Fruit fly (Drosophila melanogaster) whole organism, prepupa: ENCODE measurements around the gene Dysb.

Experiments
- Blimp-1 ChIP-seq: fragments of 200-800 bp; sonication (Bioruptor generic); optimal IDR thresholded peaks from 3 replicates; lab custom pipeline; 2017; ENCODE audit warnings: missing biosample characterization, missing genetic modification characterization, mild to moderate bottlenecking, moderate library complexity, missing genetic modification reagents
- CG11294 ChIP-seq: fragments of 200-800 bp; sonication (Bioruptor generic); IDR thresholded peaks from 2 replicates; pipeline ENCODE4 v1.3.6; 2022; ENCODE audit warnings: missing biosample characterization, missing genetic modification characterization
- CG11902 ChIP-seq: fragments of 200-800 bp; sonication (Bioruptor generic); optimal IDR thresholded peaks from 3 replicates; lab custom pipeline; 2016; ENCODE audit warnings: missing biosample characterization, missing genetic modification characterization
- CG1621 ChIP-seq: fragments of 200-800 bp; sonication (Bioruptor generic); optimal IDR thresholded peaks from 3 replicates; lab custom pipeline; 2018; ENCODE audit warnings: missing biosample characterization, mild to moderate bottlenecking, missing genetic modification characterization
- CG16779 ChIP-seq: fragments of 200-800 bp; sonication (Bioruptor generic); optimal IDR thresholded peaks from 3 replicates; lab custom pipeline; 2017; ENCODE audit warnings: missing biosample characterization, mild to moderate bottlenecking, missing genetic modification characterization
- CG3032 ChIP-seq: fragments of 200-800 bp; optimal IDR thresholded peaks from 2 replicates; lab custom pipeline; 2019; ENCODE audit warnings: missing biosample characterization, mild to moderate bottlenecking, missing genetic modification characterization, moderate library complexity
- CG31627 ChIP-seq: fragments of 200-800 bp; sonication (Bioruptor generic); optimal IDR thresholded peaks from 3 replicates; lab custom pipeline; 2016; ENCODE audit warnings: missing biosample characterization, missing genetic modification characterization
- CG32006 ChIP-seq: fragments of 200-800 bp; sonication (Bioruptor generic); optimal IDR thresholded peaks from 3 replicates; lab custom pipeline; 2017; ENCODE audit warnings: missing biosample characterization, mild to moderate bottlenecking, missing genetic modification characterization
- CG34406 ChIP-seq: fragments of 200-800 bp; sonication (Bioruptor generic); optimal IDR thresholded peaks from 3 replicates; lab custom pipeline; 2016; ENCODE audit warnings: missing biosample characterization, missing genetic modification characterization
- CG3919 ChIP-seq: fragments of 200-800 bp; sonication (Bioruptor generic); optimal IDR thresholded peaks from 3 replicates; lab custom pipeline; 2016; ENCODE audit warnings: missing biosample characterization, missing genetic modification characterization
- CG6163 ChIP-seq: fragments of 200-800 bp; sonication (Bioruptor generic); IDR thresholded peaks from 3 replicates; pipeline ENCODE4 v1.3.6; 2022; ENCODE audit warnings: missing biosample characterization, missing genetic modification characterization
- CG6276 ChIP-seq: fragments of 200-800 bp; sonication (Bioruptor generic); optimal IDR thresholded peaks from 2 replicates; lab custom pipeline; 2017; ENCODE audit warnings: missing biosample characterization, mild to moderate bottlenecking, missing genetic modification characterization
- CG6792 ChIP-seq: fragments of 200-800 bp; sonication (Bioruptor generic); optimal IDR thresholded peaks from 3 replicates; lab custom pipeline; 2016; ENCODE audit warnings: missing biosample characterization, missing genetic modification characterization
- CG6808 ChIP-seq: fragments of 200-800 bp; sonication (Bioruptor generic); optimal IDR thresholded peaks from 3 replicates; lab custom pipeline; 2017; ENCODE audit warnings: missing biosample characterization, missing genetic modification characterization, mild to moderate bottlenecking, moderate library complexity, missing genetic modification reagents
- CG8119 ChIP-seq: fragments of 200-800 bp; sonication (Bioruptor generic); IDR thresholded peaks from 3 replicates; pipeline ENCODE4 v1.3.6; 2022; ENCODE audit warnings: missing biosample characterization, missing genetic modification characterization
- CG8632 ChIP-seq: fragments of 200-800 bp; sonication (Bioruptor generic); optimal IDR thresholded peaks from 3 replicates; lab custom pipeline; 2016; ENCODE audit warnings: missing biosample characterization, missing genetic modification characterization
- CG9139 ChIP-seq: fragments of 200-800 bp; sonication (Bioruptor generic); optimal IDR thresholded peaks from 3 replicates; lab custom pipeline; 2017; ENCODE audit warnings: missing biosample characterization, mild to moderate bottlenecking, missing genetic modification characterization
- Eip75B ChIP-seq: fragments of 200-800 bp; sonication (Bioruptor generic); optimal IDR thresholded peaks from 3 replicates; lab custom pipeline; 2016; ENCODE audit warnings: missing biosample characterization, missing genetic modification characterization
- Eip93F ChIP-seq: fragments of 200-800 bp; sonication (Bioruptor generic); optimal IDR thresholded peaks from 2 replicates; lab custom pipeline; 2016; ENCODE audit warnings: missing biosample characterization, mild to moderate bottlenecking, missing genetic modification characterization
- Ets21C ChIP-seq: fragments of 200-800 bp; sonication (Bioruptor generic); optimal IDR thresholded peaks from 3 replicates; lab custom pipeline; 2016; ENCODE audit warnings: missing biosample characterization, missing genetic modification characterization
- Ets96B ChIP-seq: fragments of 200-800 bp; optimal IDR thresholded peaks from 2 replicates; lab custom pipeline; 2019; ENCODE audit warnings: missing biosample characterization, mild to moderate bottlenecking, missing genetic modification characterization, moderate library complexity
- Gug ChIP-seq: fragments of 200-800 bp; sonication (Bioruptor generic); IDR thresholded peaks from 2 replicates; pipeline ENCODE4 v1.3.6; 2022; ENCODE audit warnings: missing biosample characterization, missing genetic modification characterization
- Hr38 ChIP-seq: sonication (Bioruptor generic); optimal IDR thresholded peaks from 2 replicates; lab custom pipeline; 2016; ENCODE audit warnings: missing biosample characterization, missing genetic modification characterization
- Hr39 ChIP-seq: fragments of 200-800 bp; sonication (Bioruptor generic); optimal IDR thresholded peaks from 2 replicates; lab custom pipeline; 2016; ENCODE audit warnings: missing biosample characterization, missing genetic modification characterization
- Hr4 ChIP-seq: fragments of 200-800 bp; sonication (Bioruptor generic); optimal IDR thresholded peaks from 3 replicates; lab custom pipeline; 2016; ENCODE audit warnings: missing biosample characterization, missing genetic modification characterization
- Lpt ChIP-seq: fragments of 200-800 bp; sonication (Bioruptor generic); optimal IDR thresholded peaks from 3 replicates; lab custom pipeline; 2016; ENCODE audit warnings: missing biosample characterization, missing genetic modification characterization
- Met ChIP-seq: fragments of 200-800 bp; sonication (Bioruptor generic); optimal IDR thresholded peaks from 3 replicates; lab custom pipeline; 2016; ENCODE audit warnings: missing biosample characterization, missing genetic modification characterization
- OdsH ChIP-seq: fragments of 200-800 bp; sonication (Bioruptor generic); optimal IDR thresholded peaks from 3 replicates; lab custom pipeline; 2016; ENCODE audit warnings: missing biosample characterization, missing genetic modification characterization
- Sox102F ChIP-seq: fragments of 200-800 bp; sonication (Bioruptor generic); optimal IDR thresholded peaks from 2 replicates; lab custom pipeline; 2016; ENCODE audit warnings: missing biosample characterization, mild to moderate bottlenecking, missing genetic modification characterization
- Sox15 ChIP-seq: fragments of 200-800 bp; sonication (Bioruptor generic); optimal IDR thresholded peaks from 3 replicates; lab custom pipeline; 2016; ENCODE audit warnings: missing biosample characterization, missing genetic modification characterization
- achi ChIP-seq: fragments of 200-800 bp; sonication (Bioruptor generic); optimal IDR thresholded peaks from 3 replicates; lab custom pipeline; 2016; ENCODE audit warnings: missing biosample characterization, missing genetic modification characterization
- acj6 ChIP-seq: fragments of 200-800 bp; sonication (Bioruptor generic); optimal IDR thresholded peaks from 3 replicates; lab custom pipeline; 2016; ENCODE audit warnings: missing biosample characterization, missing genetic modification characterization
- cyc ChIP-seq: fragments of 200-800 bp; sonication (Bioruptor generic); optimal IDR thresholded peaks from 3 replicates; lab custom pipeline; 2016; ENCODE audit warnings: missing biosample characterization, missing genetic modification characterization
- dac ChIP-seq: fragments of 200-800 bp; sonication (Bioruptor generic); optimal IDR thresholded peaks from 2 replicates; lab custom pipeline; 2017; ENCODE audit warnings: missing biosample characterization, mild to moderate bottlenecking, missing genetic modification characterization
- dsx ChIP-seq: fragments of 200-800 bp; optimal IDR thresholded peaks from 3 replicates; lab custom pipeline; 2019; ENCODE audit warnings: missing biosample characterization, mild to moderate bottlenecking, missing genetic modification characterization, moderate library complexity; ENCODE audit not compliant: poor library complexity, severe bottlenecking
- eg ChIP-seq: fragments of 200-800 bp; sonication (Bioruptor generic); IDR thresholded peaks from 3 replicates; pipeline ENCODE4 v1.3.6; 2022; ENCODE audit warnings: missing biosample characterization, missing genetic modification characterization
- esn ChIP-seq: fragments of 200-800 bp; sonication (Bioruptor generic); optimal IDR thresholded peaks from 2 replicates; lab custom pipeline; 2016; ENCODE audit warnings: missing biosample characterization, mild to moderate bottlenecking, missing genetic modification characterization, moderate library complexity
- fd59A ChIP-seq: fragments of 200-800 bp; sonication (Bioruptor generic); optimal IDR thresholded peaks from 2 replicates; lab custom pipeline; 2017; ENCODE audit warnings: missing biosample characterization, mild to moderate bottlenecking, missing genetic modification characterization, missing genetic modification reagents
- fd85E ChIP-seq: fragments of 200-800 bp; sonication (Bioruptor generic); optimal IDR thresholded peaks from 3 replicates; lab custom pipeline; 2016; ENCODE audit warnings: missing biosample characterization, missing genetic modification characterization
- fkh ChIP-seq: fragments of 200-800 bp; sonication (Bioruptor generic); optimal IDR thresholded peaks from 3 replicates; lab custom pipeline; 2017; ENCODE audit warnings: missing biosample characterization, mild to moderate bottlenecking, missing genetic modification characterization, moderate library complexity
- lz ChIP-seq: fragments of 200-800 bp; sonication (Bioruptor generic); optimal IDR thresholded peaks from 3 replicates; lab custom pipeline; 2016; ENCODE audit warnings: missing biosample characterization, missing genetic modification characterization
- net ChIP-seq: fragments of 200-800 bp; sonication (Bioruptor generic); optimal IDR thresholded peaks from 3 replicates; lab custom pipeline; 2016; ENCODE audit warnings: missing biosample characterization, missing genetic modification characterization
- pdm3 ChIP-seq: fragments of 200-800 bp; sonication (Bioruptor generic); optimal IDR thresholded peaks from 3 replicates; lab custom pipeline; 2016; ENCODE audit warnings: missing biosample characterization, missing genetic modification characterization
- spab ChIP-seq: fragments of 200-800 bp; sonication (Bioruptor generic); optimal IDR thresholded peaks from 2 replicates; lab custom pipeline; 2017; ENCODE audit warnings: missing biosample characterization, mild to moderate bottlenecking, missing genetic modification characterization, missing genetic modification reagents
- ss ChIP-seq, 2 experiments: fragments of 200-800 bp; sonication (Bioruptor generic); optimal IDR thresholded peaks; 2 replicates in 1 of 2; 3 replicates in 1 of 2; lab custom pipeline; 2017 to 2018; ENCODE audit warnings: mild to moderate bottlenecking in 2 of 2, missing biosample characterization in 2 of 2, missing genetic modification characterization in 2 of 2, moderate library complexity in 1 of 2
- svp ChIP-seq: fragments of 200-800 bp; sonication (Bioruptor generic); peaks from one replicate; lab custom pipeline; 2016; ENCODE audit warnings: missing biosample characterization, missing genetic modification characterization
- topi ChIP-seq: fragments of 200-800 bp; sonication (Bioruptor generic); optimal IDR thresholded peaks from 3 replicates; lab custom pipeline; 2016; ENCODE audit warnings: missing biosample characterization, missing genetic modification characterization
- vri ChIP-seq: fragments of 200-800 bp; sonication (Bioruptor generic); optimal IDR thresholded peaks from 3 replicates; lab custom pipeline; 2016; ENCODE audit warnings: missing biosample characterization, mild to moderate bottlenecking, missing genetic modification characterization

Gene Dysb

DNA sequence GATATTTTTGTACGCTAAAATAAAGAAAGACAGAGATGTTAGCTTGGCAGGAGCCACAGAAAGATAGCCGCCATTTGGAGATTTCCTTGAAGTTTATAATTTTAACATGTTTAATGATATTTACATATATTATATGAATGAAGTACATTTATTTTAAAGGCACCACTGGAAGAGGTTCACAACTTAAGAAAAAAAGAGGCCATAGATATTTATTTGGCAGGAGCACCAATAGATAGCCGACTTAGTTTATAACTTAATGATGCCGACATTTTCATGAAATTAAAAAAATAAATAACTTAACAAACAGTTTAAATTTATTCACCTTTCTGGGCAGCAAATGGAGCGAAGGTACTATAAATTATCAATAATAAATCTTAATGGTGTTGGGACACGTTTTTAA is 45.5 kb upstream of the Dysb start:
- no peak for TF ChIP-seq ss (GFP tag; optimal IDR thresholded peaks at IDR 0.05; lab: Kevin White, UChicago)
- TF ChIP-seq Gug = no peak
- TF ChIP-seq pdm3 (GFP tag; lab: Kevin White, UChicago) = no peak
- TF ChIP-seq fd59A (GFP tag; lab: Kevin White, UChicago) = no peak

DNA sequence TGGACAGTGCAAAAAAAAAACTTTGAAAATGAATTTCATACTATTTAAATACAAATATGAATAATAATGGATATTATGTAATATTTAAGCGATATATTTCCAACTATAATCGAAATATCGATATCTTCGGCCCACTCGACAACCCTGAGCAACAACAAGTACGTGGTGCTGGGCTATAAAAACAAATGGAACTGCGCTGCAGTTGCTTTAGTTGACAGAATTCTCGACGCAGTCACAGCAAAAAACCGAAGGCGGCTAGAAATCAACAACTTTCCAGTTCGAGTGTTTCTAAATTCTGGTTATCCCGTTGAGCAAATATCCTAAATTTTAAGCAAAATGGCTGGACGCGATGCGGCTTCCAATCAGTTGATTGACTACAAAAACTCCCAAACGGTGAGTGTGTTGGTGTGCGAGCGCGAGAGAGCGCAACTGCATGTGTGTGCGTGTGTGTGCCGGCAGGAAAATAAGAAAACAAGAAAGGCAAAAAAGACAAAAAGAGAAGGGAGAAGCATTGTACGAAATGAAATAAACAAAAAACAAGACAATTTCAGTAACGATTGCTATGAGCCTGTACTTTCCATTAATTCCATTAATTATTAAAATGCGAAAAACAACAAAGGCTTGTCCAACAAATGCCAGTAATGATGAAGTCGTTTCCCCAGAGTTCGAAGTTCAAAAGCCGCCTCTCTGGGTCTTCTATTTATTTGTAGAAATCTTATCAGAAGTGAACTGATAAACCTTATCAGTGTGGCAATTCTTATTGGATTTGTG is 44.9 kb upstream of the Dysb start, which contains the start of gene Cat:
TSS of gene Cat (plus strand) at position 155 of the 771 bp plus-strand sequence.
- TF ChIP-seq CG31627 (GFP tag; lab: Kevin White, UChicago) = peak; percentile 22
- peak; percentile 99 for TF ChIP-seq Lpt (GFP tag; lab: Kevin White, UChicago)
- TF ChIP-seq spab (GFP tag; lab: Kevin White, UChicago) = peak; percentile 100
- TF ChIP-seq Ets21C (GFP tag; lab: Kevin White, UChicago) = peak; percentile 14
- peak; percentile 67 for TF ChIP-seq cyc
- peak; percentile 99 for TF ChIP-seq Ets96B (tag; lab: Kevin White, UChicago)
- peak; percentile 97 for TF ChIP-seq CG3919 (GFP tag; lab: Kevin White, UChicago)
- peak; percentile 30 for TF ChIP-seq Hr39 (GFP tag; lab: Kevin White, UChicago)
- peak; percentile 84 for TF ChIP-seq esn (GFP tag; lab: Kevin White, UChicago)
- TF ChIP-seq topi = peak; percentile 89
- peak; percentile 92 for TF ChIP-seq Eip93F (GFP tag; lab: Kevin White, UChicago)
- peak; percentile 80 for TF ChIP-seq Hr38
- TF ChIP-seq CG1621 (tag; lab: Kevin White, UChicago) = peak; percentile 99
- peak; percentile 94 for TF ChIP-seq CG6792 (GFP tag; lab: Kevin White, UChicago)
- TF ChIP-seq Eip75B = peak; percentile 97
- peak; percentile 100 for TF ChIP-seq CG16779 (tag; lab: Kevin White, UChicago)
- TF ChIP-seq CG6808 (GFP tag; lab: Kevin White, UChicago) = peak; percentile 99
- peak; percentile 98 for TF ChIP-seq CG8632
- peak; percentile 99 for TF ChIP-seq vri
- TF ChIP-seq lz (GFP tag; lab: Kevin White, UChicago) = peak; percentile 68
- TF ChIP-seq Gug = peak; percentile 93
- peak; percentile 77 for TF ChIP-seq acj6 (GFP tag; lab: Kevin White, UChicago)
- no peak for TF ChIP-seq CG11902 (GFP tag; lab: Kevin White, UChicago)
- peak; percentile 60 for TF ChIP-seq fkh (GFP tag; lab: Kevin White, UChicago)
- TF ChIP-seq dac (GFP tag; lab: Kevin White, UChicago) = peak; percentile 95
- peak; percentile 100 for TF ChIP-seq CG6276 (GFP tag; lab: Kevin White, UChicago)
- TF ChIP-seq CG9139 (GFP tag; lab: Kevin White, UChicago) = peak; percentile 100
- peak; percentile 98 for TF ChIP-seq CG34406
- peak; percentile 96 for TF ChIP-seq pdm3 (GFP tag; lab: Kevin White, UChicago)
- peak; percentile 92 for TF ChIP-seq CG32006
- peak; percentile 88; the same call in 1 of the 2 replicates for TF ChIP-seq CG11294 (GFP tag; lab: Robert Waterston, UW)
- TF ChIP-seq eg (GFP tag; lab: Robert Waterston, UW) = peak; percentile 100
- TF ChIP-seq Sox15 (GFP tag; lab: Kevin White, UChicago) = no peak
- TF ChIP-seq Met (GFP tag; lab: Kevin White, UChicago) = peak; percentile 83
- TF ChIP-seq Hr4 (GFP tag; lab: Kevin White, UChicago) = peak; percentile 86
- peak; percentile 96 for TF ChIP-seq Sox102F
- peak; percentile 99 for TF ChIP-seq CG3032 (tag; lab: Kevin White, UChicago)
- peak; percentile 90 for TF ChIP-seq OdsH (GFP tag; lab: Kevin White, UChicago)
- TF ChIP-seq svp = peak; percentile 93
- TF ChIP-seq ss (GFP tag; optimal IDR thresholded peaks at IDR 0.05; lab: Kevin White, UChicago) = peak; percentile 100
- peak; percentile 100 for TF ChIP-seq CG6163 (GFP tag; lab: Robert Waterston, UW)
- peak; percentile 100 for TF ChIP-seq CG8119 (GFP tag; lab: Robert Waterston, UW)
- peak; percentile 95 for TF ChIP-seq fd85E (GFP tag; lab: Kevin White, UChicago)
- TF ChIP-seq achi (GFP tag; lab: Kevin White, UChicago) = peak; percentile 95
- peak; percentile 99 for TF ChIP-seq dsx
- peak; percentile 100 for TF ChIP-seq net
- peak; percentile 92 for TF ChIP-seq Blimp-1 (GFP tag; lab: Kevin White, UChicago)
